Worm (Caenorhabditis elegans): ENCODE measurements around the gene atx-2.

DNA sequence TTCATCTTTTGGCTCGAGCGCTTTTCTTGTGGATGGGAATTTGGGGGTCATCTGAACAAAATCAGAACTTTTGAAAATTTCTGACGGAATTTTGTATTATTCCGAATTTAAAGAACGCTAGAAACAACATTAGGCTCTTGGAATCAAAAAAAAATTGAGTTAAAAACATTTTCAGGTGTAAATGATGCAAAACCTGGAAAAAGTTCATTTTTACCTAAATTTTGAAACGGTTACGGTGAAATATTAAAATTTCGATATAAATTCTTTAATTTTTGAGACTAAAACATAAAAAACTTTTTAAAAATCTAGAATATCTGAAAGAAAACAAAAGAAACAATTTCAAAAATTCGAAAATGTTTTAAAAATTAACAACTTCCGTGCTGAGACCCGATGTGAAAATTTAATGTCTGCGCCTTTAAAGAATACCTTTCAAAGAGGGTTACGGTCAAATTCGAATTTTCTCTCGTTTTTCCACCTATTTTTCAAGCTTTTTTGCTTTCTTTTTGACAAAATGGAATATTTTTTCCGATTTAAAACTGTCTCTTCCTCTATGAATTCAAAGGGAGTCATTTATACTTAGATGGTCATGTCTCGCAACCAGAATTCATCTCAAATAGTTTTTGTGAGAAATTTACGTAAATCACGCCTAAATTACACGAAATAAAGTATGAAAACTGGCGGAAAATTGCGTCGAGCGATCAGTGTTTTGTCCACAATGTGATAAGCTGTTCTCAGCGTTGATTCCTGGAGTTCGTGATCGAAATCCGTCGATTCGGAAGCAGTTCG lies 18.6 kb upstream of the atx-2 start, which contains the start of the genes H04D03.2 and ecps-2:
- TF ChIP-seq ama-1 (optimal IDR thresholded peaks at IDR 0.05) (no peak), hnd-1 (tag; optimal IDR thresholded peaks at IDR 0.05) (no peak), tbx-37 (GFP tag; conservative IDR thresholded peaks at IDR 0.05) (no peak)

Measured in whole organism, early embryonic.